Worm (Caenorhabditis elegans) whole organism, L4 larva: ENCODE results near the gene nhr-13.

Experiments used
- F10B5.3 ChIP-seq: sonication (generic microtip); optimal IDR thresholded peaks from 2 replicates; lab custom pipeline; 2016; ENCODE audit warnings: mild to moderate bottlenecking, missing genetic modification characterization, missing compliant biosample characterization
- F26F4.8 ChIP-seq: fragments of 200-800 bp; sonication (Bioruptor generic); conservative IDR thresholded peaks from 2 replicates; pipeline ENCODE4 v1.3.6; 2022; ENCODE audit warnings: missing genetic modification characterization, missing compliant biosample characterization
- F37D6.2 ChIP-seq: sonication (generic microtip); optimal IDR thresholded peaks from 2 replicates; lab custom pipeline; 2016; ENCODE audit warnings: mild to moderate bottlenecking, missing genetic modification characterization, missing compliant biosample characterization
- R02D3.7 ChIP-seq: fragments of 150-350 bp; sonication (generic microtip); optimal IDR thresholded peaks from 3 replicates; lab custom pipeline; 2014; ENCODE audit warnings: missing biosample characterization, missing genetic modification characterization
- T20F7.1 ChIP-seq: fragments of 200-800 bp; sonication (Bioruptor generic); optimal IDR thresholded peaks from 2 replicates; lab custom pipeline; 2018; ENCODE audit warnings: mild to moderate bottlenecking, missing genetic modification characterization, missing compliant biosample characterization
- Y105C5A.15 ChIP-seq: fragments of 200-800 bp; sonication (Bioruptor generic); IDR thresholded peaks from 2 replicates; pipeline ENCODE4 v1.3.6; 2022; ENCODE audit warnings: missing genetic modification characterization, missing compliant biosample characterization
- Y48G9A.11 ChIP-seq: fragments of 200-800 bp; sonication (Bioruptor generic); IDR thresholded peaks from 2 replicates; pipeline ENCODE4 v1.3.6; 2022; ENCODE audit warnings: missing genetic modification reagents, missing genetic modification characterization, missing compliant biosample characterization
- Y75B8A.6 ChIP-seq: fragments of 200-800 bp; sonication (Bioruptor generic); IDR thresholded peaks from 2 replicates; pipeline ENCODE4 v1.3.6; 2022; ENCODE audit warnings: missing genetic modification reagents, missing genetic modification characterization, missing compliant biosample characterization
- ZK337.2 ChIP-seq: fragments of 200-800 bp; sonication (Bioruptor generic); IDR thresholded peaks from 2 replicates; pipeline ENCODE4 v1.3.6; 2022; ENCODE audit warnings: missing genetic modification reagents, missing genetic modification characterization, missing compliant biosample characterization
- ama-1 ChIP-seq: fragments of 150-350 bp; optimal IDR thresholded peaks from 2 replicates; lab custom pipeline; 2014; ENCODE audit warnings: inconsistent platforms, mixed read lengths
- ceh-20 ChIP-seq: fragments of 200-800 bp; sonication (Bioruptor generic); IDR thresholded peaks from 2 replicates; pipeline ENCODE4 v1.3.6; 2022; ENCODE audit warnings: missing genetic modification reagents, missing genetic modification characterization, missing compliant biosample characterization
- ceh-28 ChIP-seq: fragments of 150-350 bp; optimal IDR thresholded peaks from 2 replicates; lab custom pipeline; 2014; ENCODE audit warnings: missing biosample characterization, missing genetic modification reagents, missing genetic modification characterization
- ceh-32 ChIP-seq: sonication (generic microtip); optimal IDR thresholded peaks from 2 replicates; lab custom pipeline; 2016; ENCODE audit warnings: mild to moderate bottlenecking, missing genetic modification characterization, missing compliant biosample characterization; ENCODE audit not compliant: poor library complexity
- ctbp-1 ChIP-seq: fragments of 200-800 bp; sonication (Bioruptor generic); IDR thresholded peaks from 2 replicates; pipeline ENCODE4 v1.3.6; 2022; ENCODE audit warnings: missing genetic modification reagents, missing genetic modification characterization, missing compliant biosample characterization
- daf-12 ChIP-seq: fragments of 150-350 bp; optimal IDR thresholded peaks from 2 replicates; lab custom pipeline; 2014; ENCODE audit warnings: missing biosample characterization, missing genetic modification reagents, missing genetic modification characterization
- dmd-8 ChIP-seq: fragments of 200-800 bp; sonication (Bioruptor generic); IDR thresholded peaks from 2 replicates; pipeline ENCODE4 v1.3.6; 2022; ENCODE audit warnings: missing genetic modification characterization, missing compliant biosample characterization
- dmd-9 ChIP-seq: fragments of 200-800 bp; sonication (Bioruptor generic); IDR thresholded peaks from 2 replicates; pipeline ENCODE4 v1.3.6; 2022; ENCODE audit warnings: missing genetic modification reagents, missing genetic modification characterization, missing compliant biosample characterization
- dpl-1 ChIP-seq: fragments of 150-350 bp; optimal IDR thresholded peaks from 2 replicates; lab custom pipeline; 2014; ENCODE audit warnings: missing biosample characterization, missing genetic modification reagents, missing genetic modification characterization
- egl-27 ChIP-seq: sonication (generic microtip); optimal IDR thresholded peaks from 3 replicates; lab custom pipeline; 2017; ENCODE audit warnings: missing biosample characterization, missing genetic modification reagents, missing genetic modification characterization
- egl-43 ChIP-seq: fragments of 200-800 bp; sonication (Bioruptor generic); IDR thresholded peaks from 2 replicates; pipeline ENCODE4 v1.3.6; 2022; ENCODE audit warnings: missing genetic modification reagents, missing genetic modification characterization, missing compliant biosample characterization
- fos-1 ChIP-seq: fragments of 150-350 bp; optimal IDR thresholded peaks from 2 replicates; lab custom pipeline; 2014; ENCODE audit warnings: missing biosample characterization, missing genetic modification characterization
- gei-8 ChIP-seq: fragments of 200-800 bp; sonication (Bioruptor generic); optimal IDR thresholded peaks from 2 replicates; lab custom pipeline; 2018; ENCODE audit warnings: mild to moderate bottlenecking, missing genetic modification characterization, missing compliant biosample characterization
- jun-1 ChIP-seq: fragments of 150-350 bp; optimal IDR thresholded peaks from 2 replicates; lab custom pipeline; 2014; ENCODE audit warnings: missing biosample characterization, missing genetic modification reagents, missing genetic modification characterization
- lim-7 ChIP-seq: fragments of 200-800 bp; sonication (Bioruptor generic); IDR thresholded peaks from 2 replicates; pipeline ENCODE4 v1.3.6; 2022; ENCODE audit warnings: missing genetic modification characterization, missing compliant biosample characterization
- lin-13 ChIP-seq: fragments of 150-350 bp; optimal IDR thresholded peaks from 2 replicates; lab custom pipeline; 2014; ENCODE audit warnings: missing biosample characterization, missing genetic modification reagents, missing genetic modification characterization
- lin-15B ChIP-seq: fragments of 150-350 bp; sonication (generic microtip); optimal IDR thresholded peaks from 3 replicates; lab custom pipeline; 2014; ENCODE audit warnings: missing biosample characterization, missing genetic modification characterization
- lin-38 ChIP-seq: fragments of 200-800 bp; sonication (Bioruptor generic); IDR thresholded peaks from 2 replicates; pipeline ENCODE4 v1.3.6; 2022; ENCODE audit warnings: missing genetic modification reagents, missing genetic modification characterization, missing compliant biosample characterization
- lsy-2 ChIP-seq, 2 experiments: fragments of 150-350 bp in 1 of 2; sonication (generic microtip) in 1 of 2; optimal IDR thresholded peaks; 2 replicates each; lab custom pipeline; 2014 to 2017; ENCODE audit warnings: missing biosample characterization in 2 of 2, missing genetic modification characterization in 2 of 2
- madf-5 ChIP-seq, 2 experiments: fragments of 200-800 bp; sonication (Bioruptor generic); IDR thresholded peaks; 2 replicates each; pipeline ENCODE4 v1.3.6; 2022; ENCODE audit warnings: missing compliant biosample characterization in 2 of 2, missing genetic modification characterization in 2 of 2
- mdl-1 ChIP-seq, 2 experiments: fragments of 150-350 bp in 1 of 2; sonication (generic microtip) in 1 of 2; optimal IDR thresholded peaks; 2 replicates each; lab custom pipeline; 2014 to 2017; ENCODE audit warnings: missing biosample characterization in 2 of 2, missing genetic modification characterization in 2 of 2
- mdt-29 ChIP-seq: fragments of 200-800 bp; sonication (Bioruptor generic); IDR thresholded peaks from 2 replicates; pipeline ENCODE4 v1.3.6; 2022; ENCODE audit warnings: missing genetic modification reagents, missing genetic modification characterization, missing compliant biosample characterization
- nhr-111 ChIP-seq: fragments of 200-800 bp; sonication (Bioruptor generic); optimal IDR thresholded peaks from 2 replicates; lab custom pipeline; 2018; ENCODE audit warnings: mild to moderate bottlenecking, missing genetic modification characterization, missing compliant biosample characterization
- nhr-6 ChIP-seq: fragments of 150-350 bp; optimal IDR thresholded peaks from 2 replicates; lab custom pipeline; 2014; ENCODE audit warnings: missing biosample characterization, missing genetic modification characterization
- nhr-76 ChIP-seq: fragments of 150-350 bp; optimal IDR thresholded peaks from 2 replicates; lab custom pipeline; 2014; ENCODE audit warnings: missing biosample characterization, missing genetic modification characterization
- pqm-1 ChIP-seq: sonication (generic microtip); optimal IDR thresholded peaks from 2 replicates; lab custom pipeline; 2017; ENCODE audit warnings: missing biosample characterization, missing genetic modification characterization
- saeg-2 ChIP-seq: fragments of 200-800 bp; sonication (Bioruptor generic); IDR thresholded peaks from 2 replicates; pipeline ENCODE4 v1.3.6; 2022; ENCODE audit warnings: missing genetic modification reagents, missing genetic modification characterization, missing compliant biosample characterization
- sdz-12 ChIP-seq: fragments of 200-800 bp; sonication (Bioruptor generic); optimal IDR thresholded peaks from 2 replicates; lab custom pipeline; 2018; ENCODE audit warnings: mild to moderate bottlenecking, missing genetic modification characterization, missing compliant biosample characterization
- set-16 ChIP-seq: fragments of 200-800 bp; sonication (Bioruptor generic); IDR thresholded peaks from 2 replicates; pipeline ENCODE4 v1.3.6; 2022; ENCODE audit warnings: missing genetic modification reagents, missing genetic modification characterization, missing compliant biosample characterization
- snpc-1.2 ChIP-seq: fragments of 200-800 bp; sonication (Bioruptor generic); IDR thresholded peaks from 2 replicates; pipeline ENCODE4 v1.3.6; 2022; ENCODE audit warnings: missing genetic modification reagents, missing genetic modification characterization, missing compliant biosample characterization
- snpc-4 ChIP-seq: fragments of 150-350 bp; optimal IDR thresholded peaks from 2 replicates; lab custom pipeline; 2014; ENCODE audit warnings: missing biosample characterization, missing genetic modification characterization
- spr-1 ChIP-seq: sonication (generic microtip); optimal IDR thresholded peaks from 2 replicates; lab custom pipeline; 2016; ENCODE audit warnings: mild to moderate bottlenecking, missing genetic modification characterization, missing compliant biosample characterization
- tag-97 ChIP-seq: fragments of 200-800 bp; sonication (Bioruptor generic); IDR thresholded peaks from 2 replicates; pipeline ENCODE4 v1.3.6; 2022; ENCODE audit warnings: missing genetic modification characterization, missing compliant biosample characterization
- unc-62 ChIP-seq, 3 experiments: fragments of 150-350 bp in 1 of 3; sonication (generic microtip); optimal IDR thresholded peaks in 2 of 3; peaks in 1 of 3; 1 replicate in 1 of 3; 2 replicates in 2 of 3; lab custom pipeline; 2014 to 2017; ENCODE audit warnings: missing biosample characterization in 3 of 3, missing genetic modification characterization in 3 of 3, missing genetic modification reagents in 3 of 3, missing genotype in 1 of 3
- zfp-3 ChIP-seq: fragments of 200-800 bp; sonication (Bioruptor generic); conservative IDR thresholded peaks from 2 replicates; pipeline ENCODE4 v1.3.6; 2022; ENCODE audit warnings: missing genetic modification reagents, missing genetic modification characterization, missing compliant biosample characterization

The nhr-13 gene

ce11 chrV:2221764-2222163 is 29.5 kb downstream of the nhr-13 start, which contains the start of gene nhr-128:
Gene nhr-128 (plus strand): TSS chrV:2222064.
- TF ChIP-seq spr-1 (tag; lab: Kevin White, UChicago) (no peak), mdt-29 (GFP tag; lab: Robert Waterston, UW) (no peak), daf-12 (no peak), lim-7 (GFP tag; lab: Robert Waterston, UW) (no peak), F37D6.2 (no peak), lin-38 (GFP tag; lab: Robert Waterston, UW) (no peak), Y48G9A.11 (GFP tag; lab: Robert Waterston, UW) (no peak), egl-43 (GFP tag; lab: Robert Waterston, UW) (no peak), dmd-8 (no peak), R02D3.7 (tag; lab: Kevin White, UChicago) (no peak), lsy-2 (tag; optimal IDR thresholded peaks at IDR 0.05; lab: Kevin White, UChicago) (no peak), ceh-20 (no peak), sdz-12 (GFP tag; lab: Kevin White, UChicago) (no peak), snpc-1.2 (GFP tag; lab: Robert Waterston, UW) (no peak), dmd-9 (no peak), dpl-1 (GFP tag; lab: Kevin White, UChicago) (no peak), pqm-1 (tag; lab: Kevin White, UChicago) (no peak), fos-1 (tag; lab: Kevin White, UChicago) (no peak), ceh-32 (tag; lab: Kevin White, UChicago) (no peak)

- TF ChIP-seq mdl-1 (tag; optimal IDR thresholded peaks at IDR 0.05; lab: Kevin White, UChicago), result no peak
- TF ChIP-seq unc-62 (GFP tag; optimal IDR thresholded peaks at IDR 0.05 in 1 of 2; lab: Kevin White, UChicago), result no peak
- TF ChIP-seq unc-62 (tag; optimal IDR thresholded peaks at IDR 0.05; lab: Kevin White, UChicago), result no peak
- no peak for TF ChIP-seq egl-27 (tag; lab: Kevin White, UChicago)
- TF ChIP-seq zfp-3 (GFP tag; lab: Robert Waterston, UW), result no peak
- no peak for TF ChIP-seq lin-15B
- no peak for TF ChIP-seq jun-1 (tag; lab: Kevin White, UChicago)
- TF ChIP-seq snpc-4 (tag; lab: Kevin White, UChicago), result no peak
- no peak for TF ChIP-seq gei-8
- TF ChIP-seq ZK337.2 (GFP tag; lab: Robert Waterston, UW), result no peak
- TF ChIP-seq ceh-32 (tag; lab: Kevin White, UChicago), result no peak
- no peak for TF ChIP-seq saeg-2 (GFP tag; lab: Robert Waterston, UW)
- TF ChIP-seq tag-97 (GFP tag; lab: Robert Waterston, UW), result no peak
- TF ChIP-seq T20F7.1 (GFP tag; lab: Kevin White, UChicago), result no peak
Observed at ce11 chrV:2225130-2225529, 32.8 kb downstream of the nhr-13 start, which contains the start of gene nhr-103. Gene nhr-103 (plus strand): TSS chrV:2225430.

DNA sequence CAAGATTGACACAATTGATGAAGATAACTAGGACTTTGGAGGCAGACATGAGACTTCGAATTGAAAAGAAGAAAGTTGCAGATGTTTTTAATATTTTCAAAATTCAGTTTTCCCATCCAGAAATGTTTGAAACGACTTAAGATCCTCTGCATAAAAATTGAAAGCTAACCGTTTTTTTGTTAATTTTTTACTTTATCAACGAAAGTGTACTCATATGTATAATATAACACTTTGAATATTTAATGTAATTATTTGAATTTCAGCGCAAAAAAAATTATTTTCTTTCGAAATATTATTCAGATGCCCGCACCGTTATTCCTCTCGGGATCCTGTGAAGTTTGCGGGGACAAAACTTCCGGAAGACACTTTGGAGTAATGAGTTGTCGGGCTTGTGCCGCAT is 34.6 kb downstream of the nhr-13 start, which contains the start of gene nhr-18:
Gene nhr-18, plus strand, starts transcription at position 301 of the 400 bp plus-strand sequence.
- TF ChIP-seq dmd-9 (no peak), F10B5.3 (tag; lab: Kevin White, UChicago) (no peak), nhr-76 (tag; lab: Kevin White, UChicago) (no peak), lin-15B (no peak), nhr-6 (no peak), madf-5 (GFP tag; IDR thresholded peaks at IDR 0.05; lab: Robert Waterston, UW) (no peak), sdz-12 (GFP tag; lab: Kevin White, UChicago) (no peak), lin-13 (GFP tag; lab: Kevin White, UChicago) (no peak), ama-1 (lab: Kevin White, UChicago) (no peak), Y105C5A.15 (GFP tag; lab: Robert Waterston, UW) (no peak), Y75B8A.6 (GFP tag; lab: Robert Waterston, UW) (no peak), ceh-28 (tag; lab: Kevin White, UChicago) (no peak), ctbp-1 (GFP tag; lab: Robert Waterston, UW) (no peak), set-16 (GFP tag; lab: Robert Waterston, UW) (no peak), F26F4.8 (GFP tag; lab: Robert Waterston, UW) (no peak), egl-27 (tag; lab: Kevin White, UChicago) (no peak), nhr-111 (GFP tag; lab: Kevin White, UChicago) (no peak)
- TF ChIP-seq, all 104 proteins: peak for 0
